Worm (Caenorhabditis elegans) whole organism, midembryonic: ENCODE measurements around the gene srz-61.

Source experiments
- flt-1 ChIP-seq: fragments of 200-800 bp; sonication (Bioruptor generic); IDR thresholded peaks from 2 replicates; pipeline ENCODE4 v1.3.6; 2022; ENCODE audit warnings: missing genetic modification characterization, missing compliant biosample characterization
- ztf-29 ChIP-seq: fragments of 200-800 bp; sonication (Bioruptor generic); IDR thresholded peaks from 2 replicates; pipeline ENCODE4 v1.3.6; 2022; ENCODE audit warnings: missing genetic modification reagents, missing genetic modification characterization, missing compliant biosample characterization

DNA sequence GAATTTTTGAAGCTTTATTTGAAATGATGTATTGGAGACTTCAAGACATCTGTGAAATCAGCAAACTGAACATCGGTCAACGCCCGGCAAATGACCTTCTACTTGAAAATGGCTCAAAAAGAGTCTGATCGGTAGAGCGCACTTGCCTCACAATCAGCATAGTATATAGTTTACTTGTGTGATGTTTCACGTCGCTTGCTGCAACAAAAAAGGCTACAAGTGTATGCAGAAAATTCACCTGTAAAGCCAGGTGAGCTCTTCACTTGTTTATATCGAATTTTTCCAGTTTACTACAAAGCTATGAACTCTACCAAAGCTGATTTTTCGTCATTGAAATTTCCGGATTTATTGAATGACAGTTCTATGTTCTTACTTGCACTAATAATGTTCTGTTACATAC lies 11.6 kb downstream of the srz-61 start, which contains the start of gene srz-71:
- TF ChIP-seq ztf-29 (GFP tag; lab: Robert Waterston, UW): no peak
- TF ChIP-seq flt-1 (GFP tag; lab: Robert Waterston, UW): no peak
